Worm (Caenorhabditis elegans) whole organism, L3 larva: ENCODE results near the gene C25E10.17.

ENCODE experiments used
- R02D3.7 ChIP-seq: fragments of 150-350 bp; optimal IDR thresholded peaks from 2 replicates; lab custom pipeline; 2014; ENCODE audit warnings: missing biosample characterization, missing genetic modification characterization
- ZK546.5 ChIP-seq: sonication (generic microtip); optimal IDR thresholded peaks from 2 replicates; lab custom pipeline; 2017; ENCODE audit warnings: missing biosample characterization, missing genetic modification characterization
- ama-1 ChIP-seq: fragments of 150-350 bp; optimal IDR thresholded peaks from 2 replicates; lab custom pipeline; 2018
- ceh-82 ChIP-seq: fragments of 150-350 bp; optimal IDR thresholded peaks from 2 replicates; lab custom pipeline; 2014; ENCODE audit warnings: missing biosample characterization, missing genetic modification characterization
- lin-15B ChIP-seq: fragments of 150-350 bp; optimal IDR thresholded peaks from 2 replicates; lab custom pipeline; 2014; ENCODE audit warnings: missing biosample characterization, missing genetic modification characterization
- nhr-11 ChIP-seq: fragments of 150-350 bp; optimal IDR thresholded peaks from 2 replicates; lab custom pipeline; 2014; ENCODE audit warnings: missing biosample characterization, missing genetic modification characterization
- nhr-28 ChIP-seq: fragments of 150-350 bp; optimal IDR thresholded peaks from 2 replicates; lab custom pipeline; 2014; ENCODE audit warnings: missing biosample characterization, missing genetic modification characterization
- pha-4 ChIP-seq: fragments of 150-350 bp; optimal IDR thresholded peaks from 2 replicates; lab custom pipeline; 2014; ENCODE audit warnings: missing biosample characterization, missing genetic modification reagents, missing genetic modification characterization
- snpc-4 ChIP-seq: fragments of 150-350 bp; optimal IDR thresholded peaks from 2 replicates; lab custom pipeline; 2014; ENCODE audit warnings: missing biosample characterization, missing genetic modification characterization
- ztf-11 ChIP-seq: fragments of 150-350 bp; optimal IDR thresholded peaks from 2 replicates; lab custom pipeline; 2014; ENCODE audit warnings: missing biosample characterization, missing genetic modification characterization

- TF ChIP-seq lin-15B (tag; lab: Kevin White, UChicago) = no peak
- no peak for TF ChIP-seq snpc-4 (tag; lab: Kevin White, UChicago)
- TF ChIP-seq nhr-28 (tag; lab: Kevin White, UChicago) = no peak
- peak; percentile 2 for TF ChIP-seq ama-1 (lab: Kevin White, UChicago)
- no peak for TF ChIP-seq ceh-82 (tag; lab: Kevin White, UChicago)
- TF ChIP-seq pha-4 = peak; percentile 26
- TF ChIP-seq ZK546.5 (tag; lab: Kevin White, UChicago) = no peak
- no peak for TF ChIP-seq ztf-11 (tag; lab: Kevin White, UChicago)
- no peak for TF ChIP-seq R02D3.7
- TF ChIP-seq nhr-11 (tag; lab: Kevin White, UChicago) = no peak
These were observed 28.9 kb upstream of the C25E10.17 start, which contains the start of gene T27E4.7 for ce11 chrV:9076273-9076672.
